Worm (Caenorhabditis elegans) whole organism, young adult: ENCODE measurements around the gene T24C4.5.

Source experiments
- B0035.1 ChIP-seq: sonication (generic microtip); optimal IDR thresholded peaks from 2 replicates; lab custom pipeline; 2016; ENCODE audit warnings: missing genetic modification characterization, mild to moderate bottlenecking, missing compliant biosample characterization, missing genotype, missing genetic modification reagents
- F10E7.11 ChIP-seq: sonication (generic microtip); optimal IDR thresholded peaks from 2 replicates; lab custom pipeline; 2017; ENCODE audit warnings: mild to moderate bottlenecking, missing genetic modification characterization, moderate library complexity, missing compliant biosample characterization
- F49E8.2 ChIP-seq: sonication (generic microtip); optimal IDR thresholded peaks from 3 replicates; lab custom pipeline; 2017; ENCODE audit warnings: missing genetic modification characterization, mild to moderate bottlenecking, missing compliant biosample characterization, antibody characterized with exemption, moderate library complexity; ENCODE audit not compliant: insufficient read depth
- Y53F4B.3 ChIP-seq: fragments of 200-800 bp; sonication (Bioruptor generic); IDR thresholded peaks from 2 replicates; pipeline ENCODE4 v1.3.6; 2022; ENCODE audit warnings: missing genetic modification reagents, missing genetic modification characterization, missing compliant biosample characterization
- Y67H2A.10 ChIP-seq: fragments of 200-800 bp; sonication (Bioruptor generic); conservative IDR thresholded peaks from 2 replicates; pipeline ENCODE4 v1.3.6; 2022; ENCODE audit warnings: missing genetic modification reagents, missing genetic modification characterization, missing compliant biosample characterization
- Y95B8A.8 ChIP-seq: fragments of 200-800 bp; sonication (Bioruptor generic); IDR thresholded peaks from 2 replicates; pipeline ENCODE4 v1.3.6; 2022; ENCODE audit warnings: missing genetic modification reagents, missing genetic modification characterization, missing compliant biosample characterization
- bed-2 ChIP-seq: fragments of 200-800 bp; sonication (Bioruptor generic); IDR thresholded peaks from 2 replicates; pipeline ENCODE4 v1.3.6; 2022; ENCODE audit warnings: missing genetic modification reagents, missing genetic modification characterization, missing compliant biosample characterization
- ceh-91 ChIP-seq: fragments of 200-800 bp; sonication (Bioruptor generic); IDR thresholded peaks from 2 replicates; pipeline ENCODE4 v1.3.6; 2022; ENCODE audit warnings: missing genetic modification reagents, missing genetic modification characterization, missing compliant biosample characterization
- gei-17 ChIP-seq: fragments of 200-800 bp; sonication (Bioruptor generic); optimal IDR thresholded peaks from 2 replicates; lab custom pipeline; 2018; ENCODE audit warnings: mild to moderate bottlenecking, missing genetic modification characterization, missing compliant biosample characterization
- nfya-1 ChIP-seq: sonication (generic microtip); optimal IDR thresholded peaks from 2 replicates; lab custom pipeline; 2017; ENCODE audit warnings: antibody characterized with exemption, missing compliant biosample characterization, missing genetic modification characterization, borderline replicate concordance; ENCODE audit not compliant: insufficient read depth
- nfyb-1 ChIP-seq: fragments of 200-800 bp; sonication (Bioruptor generic); IDR thresholded peaks from 2 replicates; pipeline ENCODE4 v1.3.6; 2022; ENCODE audit warnings: missing genetic modification reagents, missing genetic modification characterization, missing compliant biosample characterization
- snpc-4 ChIP-seq, 5 experiments: fragments of 150-350 bp in 1 of 5; sonication (generic microtip) in 4 of 5; optimal IDR thresholded peaks; 2 replicates each; lab custom pipeline; 2014 to 2018; ENCODE audit warnings: missing genetic modification characterization in 5 of 5, missing biosample characterization in 3 of 5, antibody characterized with exemption in 2 of 5, mild to moderate bottlenecking in 2 of 5, missing compliant biosample characterization in 2 of 5, missing genotype in 2 of 5, moderate library complexity in 2 of 5, missing genetic modification reagents in 1 of 5
- unc-130 ChIP-seq: sonication (generic microtip); optimal IDR thresholded peaks from 2 replicates; lab custom pipeline; 2016; ENCODE audit warnings: missing genetic modification reagents, missing genetic modification characterization, missing compliant biosample characterization
- unc-62 ChIP-seq: fragments of 150-350 bp; optimal IDR thresholded peaks from 2 replicates; lab custom pipeline; 2014; ENCODE audit warnings: missing biosample characterization, missing genetic modification reagents, missing genetic modification characterization

DNA sequence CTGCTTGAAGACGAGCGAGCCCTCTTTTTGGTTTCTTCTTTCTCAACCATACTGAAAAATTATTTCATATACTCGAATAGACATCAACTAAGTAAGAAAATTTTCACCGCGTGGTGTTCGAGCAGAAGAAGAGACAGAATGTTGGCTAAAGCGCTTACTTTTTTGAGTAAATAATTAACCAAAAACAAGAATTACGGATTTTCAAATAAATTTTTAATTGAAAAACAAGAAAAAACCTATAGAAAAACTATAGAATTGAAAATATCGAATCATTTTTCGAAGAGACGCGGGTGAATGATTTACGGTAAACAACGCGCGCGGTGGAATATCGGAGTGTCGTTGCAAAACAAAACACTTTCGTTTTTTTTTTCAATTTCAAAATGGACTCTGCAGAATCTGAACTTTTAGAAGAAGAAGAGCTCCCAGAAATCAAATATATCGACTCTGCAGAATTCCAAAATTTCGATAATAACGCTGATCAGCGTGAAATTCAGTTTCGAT lies 25.6 kb downstream of the T24C4.5 start, which contains the start of the genes rnp-5 and tag-51:
- TF ChIP-seq Y95B8A.8 (GFP tag; lab: Robert Waterston, UW) = no peak
- no peak for TF ChIP-seq nfyb-1
- TF ChIP-seq F49E8.2 (tag; lab: Kevin White, UChicago) = no peak
- no peak for TF ChIP-seq unc-62
- no peak for TF ChIP-seq ceh-91 (GFP tag; lab: Robert Waterston, UW)
- TF ChIP-seq gei-17 (GFP tag; lab: Kevin White, UChicago) = no peak
- no peak for TF ChIP-seq nfya-1 (tag; lab: Kevin White, UChicago)
- no peak for TF ChIP-seq snpc-4 (GFP tag; optimal IDR thresholded peaks at IDR 0.05; lab: Kevin White, UChicago)
- TF ChIP-seq snpc-4 (tag; optimal IDR thresholded peaks at IDR 0.05; lab: Kevin White, UChicago) = no peak
- no peak for TF ChIP-seq bed-2 (GFP tag; lab: Robert Waterston, UW)
- no peak for TF ChIP-seq B0035.1
- TF ChIP-seq F10E7.11 (tag; lab: Kevin White, UChicago) = no peak
- TF ChIP-seq Y53F4B.3 (GFP tag; lab: Robert Waterston, UW) = no peak
- TF ChIP-seq unc-130 (GFP tag; lab: Kevin White, UChicago) = no peak
- no peak for TF ChIP-seq Y67H2A.10 (GFP tag; lab: Robert Waterston, UW)
